Fruit fly (Drosophila melanogaster): ENCODE results near the gene Caf1-180.

Gene Caf1-180

DNA sequence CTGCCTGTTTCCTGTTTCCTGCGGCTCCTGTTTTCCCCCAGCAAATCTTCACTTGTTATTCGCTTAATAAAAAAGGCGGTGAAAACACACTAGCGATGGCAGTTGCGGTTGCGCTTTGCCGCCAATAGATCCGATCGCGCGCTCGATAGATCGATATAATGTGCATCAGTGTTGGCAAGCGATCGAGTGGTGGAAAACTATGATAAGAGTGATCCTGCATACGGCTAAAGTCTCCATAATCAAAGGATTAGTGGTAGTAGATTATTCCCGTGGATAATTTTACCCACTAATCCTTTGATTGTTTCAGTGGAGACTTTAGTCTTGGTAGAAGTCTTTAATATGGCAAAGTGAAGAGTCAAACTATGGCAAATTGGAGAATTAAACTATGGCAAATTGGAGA, at the start of gene Caf1-180:
Caf1-180 (minus strand) TSS at position 99 of the 400 bp plus-strand sequence.
- peak; percentile 50 to 61 for TF ChIP-seq CTCF (optimal IDR thresholded peaks at IDR 0.05)
- no peak for TF ChIP-seq CG8478 (optimal IDR thresholded peaks at IDR 0.05)

DNA sequence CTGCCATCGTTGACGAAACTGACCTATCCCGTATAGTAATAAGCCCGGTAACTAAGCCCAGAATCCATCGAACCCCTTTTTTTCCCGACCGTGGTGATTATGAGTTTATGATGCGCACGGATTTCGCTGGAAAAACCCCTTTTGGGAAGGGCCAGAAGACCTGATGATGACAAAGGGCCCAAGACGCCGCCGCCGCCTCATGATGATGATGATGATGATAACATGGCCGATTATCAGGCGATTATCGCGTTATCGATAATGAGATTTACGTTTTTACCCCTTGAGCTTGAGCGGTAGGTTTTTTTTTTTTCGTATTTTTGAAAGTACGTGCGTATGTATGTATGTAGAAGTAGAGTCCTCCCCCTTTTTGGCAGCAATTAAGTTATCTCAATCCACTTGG, 49.1 kb upstream of the Caf1-180 start:
- TF ChIP-seq CG8478 (optimal IDR thresholded peaks at IDR 0.05) (no peak), CTCF (optimal IDR thresholded peaks at IDR 0.05) (no peak)

DNA sequence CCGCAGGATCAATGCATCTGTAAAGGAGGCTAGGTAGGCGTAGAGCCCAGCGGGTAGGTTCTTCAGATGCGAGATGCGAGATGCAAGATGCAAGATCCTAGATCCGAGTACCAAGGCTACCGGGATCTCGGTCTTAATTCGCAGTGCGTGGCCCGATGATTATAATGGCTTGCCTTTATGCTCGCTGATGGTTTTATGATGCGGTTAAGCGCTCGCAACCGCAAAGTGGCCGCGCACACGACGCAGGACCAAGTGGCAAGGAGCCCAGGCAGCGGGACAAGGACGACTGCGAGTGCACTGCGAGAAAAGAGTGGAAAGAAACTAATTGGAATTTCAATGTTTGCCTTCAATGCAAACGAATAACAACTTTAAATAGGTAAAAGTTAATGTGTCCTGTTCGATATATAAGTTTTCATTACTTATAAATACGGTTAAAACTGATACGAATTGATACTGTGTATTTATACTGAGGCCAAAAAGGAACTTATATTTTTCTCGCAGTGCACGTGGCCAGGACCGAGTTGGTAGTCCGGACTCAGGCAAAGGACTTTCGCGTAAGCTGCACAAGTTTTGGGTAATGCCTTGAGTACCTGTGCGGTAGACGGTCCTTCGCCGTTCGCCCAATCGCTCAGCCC, 48.0 kb upstream of the Caf1-180 start:
- TF ChIP-seq CTCF (optimal IDR thresholded peaks at IDR 0.05) (no peak), CG8478 (optimal IDR thresholded peaks at IDR 0.05) (no peak)

DNA sequence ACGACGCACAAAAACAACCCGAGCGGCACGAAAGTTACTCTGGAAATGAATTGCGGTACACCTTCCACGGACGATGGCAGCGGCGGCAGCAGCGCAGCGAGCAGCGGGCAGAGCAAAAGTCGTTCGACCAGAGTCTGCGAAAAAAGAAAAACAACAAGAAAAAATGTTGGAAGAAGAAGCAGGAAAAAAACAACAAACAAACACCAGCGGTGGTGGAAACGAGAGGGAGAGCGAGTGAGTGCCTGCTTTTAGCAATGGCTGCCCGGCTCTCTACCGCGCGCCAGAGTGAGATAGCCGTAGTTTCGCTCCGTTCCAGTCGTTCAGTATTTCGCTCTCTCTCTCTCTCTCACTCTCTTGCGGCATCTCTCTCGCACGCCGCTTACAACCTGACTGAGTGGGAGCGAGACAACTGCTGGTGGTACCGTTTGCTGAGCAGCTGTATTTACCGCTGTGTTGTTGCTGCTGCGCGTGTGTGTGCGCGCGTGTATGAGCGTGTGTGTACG, 44.6 kb upstream of the Caf1-180 start, which contains the start of gene oc:
oc (minus strand) TSS at position 51 of the 503 bp plus-strand sequence.
- TF ChIP-seq CTCF (optimal IDR thresholded peaks at IDR 0.05) (peak; percentile 46 to 73), CG8478 (optimal IDR thresholded peaks at IDR 0.05) (peak; percentile 46)

DNA sequence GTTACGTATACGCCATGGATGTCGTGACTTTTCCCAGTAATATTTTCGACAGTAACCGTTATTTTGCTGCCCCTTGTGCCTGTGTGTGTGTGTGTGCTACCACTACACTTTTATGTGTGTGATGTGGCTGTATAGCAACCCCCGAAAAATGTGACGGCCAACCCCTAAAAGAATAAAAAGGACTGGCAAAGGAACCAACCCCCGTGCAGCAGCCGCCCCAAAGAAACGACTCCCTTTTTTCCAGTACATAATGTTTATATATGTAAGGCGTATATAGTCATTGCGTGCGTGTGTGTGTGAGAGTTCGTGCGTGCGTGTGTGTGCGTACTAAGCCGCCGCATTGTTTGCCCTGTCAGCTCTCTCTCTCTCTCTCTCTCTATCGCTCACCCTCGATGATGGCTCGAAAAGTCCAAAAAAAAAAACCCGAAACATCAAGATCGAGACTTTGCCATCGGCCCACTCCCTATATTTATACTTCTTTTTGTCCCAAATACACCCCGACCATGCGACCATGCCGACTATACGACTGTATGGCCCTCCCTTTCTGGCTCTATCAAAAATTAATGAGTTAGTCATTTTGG, 34.6 kb upstream of the Caf1-180 start:
- TF ChIP-seq CTCF (optimal IDR thresholded peaks at IDR 0.05) (no peak), CG8478 (optimal IDR thresholded peaks at IDR 0.05) (no peak)

DNA sequence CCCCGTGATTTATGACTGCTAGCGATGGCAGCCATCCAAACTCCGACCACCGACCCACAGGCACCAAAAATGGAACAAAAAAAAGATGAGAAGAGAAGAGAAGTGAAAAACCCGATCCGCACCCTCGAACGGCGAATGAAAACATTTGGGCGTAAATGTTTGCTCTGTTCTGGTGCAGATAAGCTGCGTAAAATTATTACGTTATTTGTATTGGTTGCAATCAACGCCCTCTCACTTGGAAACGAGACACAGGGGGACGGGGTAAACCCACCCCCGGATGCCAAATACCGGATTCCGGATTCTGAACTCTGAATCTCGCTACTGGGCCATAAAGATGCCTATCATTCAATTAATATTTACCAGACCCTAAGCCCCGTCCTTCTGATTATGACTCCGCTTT, 30.9 kb upstream of the Caf1-180 start:
- TF ChIP-seq CG8478 (optimal IDR thresholded peaks at IDR 0.05) (no peak), CTCF (optimal IDR thresholded peaks at IDR 0.05) (no peak)

DNA sequence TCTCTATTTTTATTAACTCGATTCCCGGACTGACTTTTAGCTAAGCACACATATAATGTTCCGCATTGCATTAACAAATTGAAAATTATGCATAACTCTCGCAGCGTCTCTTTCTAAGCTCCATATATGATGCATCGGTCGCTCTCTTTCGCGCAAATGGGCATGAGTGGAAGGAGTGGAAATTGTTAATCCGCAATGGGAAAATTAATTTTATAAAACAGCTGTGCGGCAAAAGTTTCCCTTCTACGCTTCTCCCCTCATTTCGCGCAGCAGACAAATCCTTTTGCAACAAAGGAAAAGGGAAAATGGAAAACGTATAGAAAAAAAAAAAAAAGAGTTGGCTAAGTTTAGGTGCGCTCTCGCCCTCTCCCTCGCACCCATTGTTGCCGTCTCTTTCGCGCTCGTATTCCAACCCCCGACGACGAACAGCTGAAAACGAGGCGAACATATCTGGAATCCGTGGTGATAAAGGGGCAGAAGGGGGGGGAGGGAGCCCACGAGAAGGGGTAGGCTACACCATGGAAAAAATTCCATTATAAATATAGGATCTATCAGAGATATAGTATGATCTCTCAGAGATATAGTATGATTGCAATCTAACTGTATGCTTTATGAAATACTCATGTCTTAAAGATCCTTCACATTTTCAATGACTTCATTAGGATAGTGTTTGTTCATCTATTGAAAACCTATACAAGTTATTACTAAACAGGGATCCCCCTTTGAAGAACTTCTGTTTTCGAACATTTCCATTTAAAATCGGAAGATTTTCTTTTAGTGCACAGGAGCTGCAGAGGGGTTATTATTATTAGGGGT, 30.2 kb upstream of the Caf1-180 start:
- TF ChIP-seq CTCF (optimal IDR thresholded peaks at IDR 0.05) (no peak), CG8478 (optimal IDR thresholded peaks at IDR 0.05) (no peak)

DNA sequence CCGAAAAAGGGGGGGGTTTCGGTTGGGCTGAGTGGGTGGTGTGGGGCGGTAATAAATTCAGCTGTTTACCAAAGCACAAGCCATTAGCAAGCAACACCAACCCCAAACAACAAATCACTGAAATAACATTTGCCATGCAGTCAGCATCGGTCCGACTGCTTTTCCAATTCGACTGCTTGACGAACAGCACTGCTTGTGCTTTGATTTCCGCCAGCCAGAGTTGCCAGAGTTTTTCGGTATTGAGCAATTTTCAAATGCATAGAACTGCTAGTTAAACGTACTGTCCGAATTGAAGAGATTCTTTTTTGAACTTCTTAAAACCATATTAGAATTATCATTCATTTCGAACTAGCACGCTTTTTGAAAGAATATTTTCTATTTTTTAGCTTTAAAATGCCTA, 28.7 kb upstream of the Caf1-180 start:
- no peak for TF ChIP-seq CG8478 (optimal IDR thresholded peaks at IDR 0.05)
- no peak for TF ChIP-seq CTCF (optimal IDR thresholded peaks at IDR 0.05)

DNA sequence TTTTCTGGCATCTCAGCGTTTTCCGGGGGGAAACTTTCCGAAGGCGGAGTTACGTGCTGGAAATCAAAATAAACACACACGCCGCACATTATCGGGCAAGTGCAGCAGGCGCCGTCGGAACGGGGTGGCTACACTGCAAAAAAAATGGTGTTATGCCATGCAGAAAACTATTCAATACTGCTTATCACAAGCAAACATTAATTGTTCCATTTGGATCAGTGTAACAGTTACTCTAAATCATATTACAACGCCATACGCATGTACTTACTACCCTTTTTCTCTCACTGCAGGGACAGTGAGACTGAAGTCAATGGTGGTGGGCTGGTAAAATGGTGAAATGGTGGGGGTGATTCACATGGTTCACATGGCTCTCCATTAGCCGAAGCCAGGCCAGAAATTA, 21.1 kb upstream of the Caf1-180 start:
- TF ChIP-seq CTCF (optimal IDR thresholded peaks at IDR 0.05) (no peak), CG8478 (optimal IDR thresholded peaks at IDR 0.05) (no peak)

DNA sequence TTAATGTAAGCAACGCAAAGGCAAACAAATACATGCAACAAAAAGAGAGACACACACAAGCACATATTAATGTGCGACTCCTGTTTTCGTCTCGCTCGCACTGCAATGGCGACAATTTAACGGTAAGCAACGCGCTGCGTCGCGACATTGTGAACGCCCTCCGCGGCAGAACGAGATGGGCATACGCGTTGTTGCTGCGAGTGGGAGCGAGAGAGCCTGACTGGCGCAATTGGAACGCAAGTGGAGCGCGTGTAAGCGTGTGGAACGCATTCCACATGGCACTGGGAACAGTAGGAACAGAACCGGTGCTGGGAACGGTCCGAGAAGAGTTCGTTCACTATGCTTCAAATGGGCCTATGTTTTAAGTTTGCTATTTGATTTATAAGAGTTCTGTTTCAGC, 18.8 kb upstream of the Caf1-180 start:
- TF ChIP-seq CG8478 (optimal IDR thresholded peaks at IDR 0.05) (no peak), CTCF (optimal IDR thresholded peaks at IDR 0.05) (peak; percentile 38 to 40)

DNA sequence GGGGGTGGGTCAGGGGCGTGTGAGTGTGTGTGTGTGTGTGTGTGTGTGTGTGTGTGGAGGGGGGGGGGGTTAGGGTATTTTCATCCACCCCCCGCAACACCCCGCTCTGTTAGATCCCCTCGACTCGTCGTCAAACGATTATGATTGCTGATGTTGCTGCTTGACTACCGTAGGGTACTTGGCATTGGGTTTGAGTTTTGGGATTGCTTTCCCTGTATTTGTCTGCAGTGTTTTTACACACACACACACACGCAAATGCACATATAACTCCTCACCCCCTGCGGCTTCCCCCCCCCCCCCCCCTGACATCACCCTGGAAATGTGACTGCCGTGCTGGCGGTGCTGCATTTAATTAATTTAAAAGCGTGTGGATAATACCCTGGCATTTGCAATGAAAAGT, 16.3 kb upstream of the Caf1-180 start:
- TF ChIP-seq CTCF (optimal IDR thresholded peaks at IDR 0.05): no peak
- no peak for TF ChIP-seq CG8478 (optimal IDR thresholded peaks at IDR 0.05)

DNA sequence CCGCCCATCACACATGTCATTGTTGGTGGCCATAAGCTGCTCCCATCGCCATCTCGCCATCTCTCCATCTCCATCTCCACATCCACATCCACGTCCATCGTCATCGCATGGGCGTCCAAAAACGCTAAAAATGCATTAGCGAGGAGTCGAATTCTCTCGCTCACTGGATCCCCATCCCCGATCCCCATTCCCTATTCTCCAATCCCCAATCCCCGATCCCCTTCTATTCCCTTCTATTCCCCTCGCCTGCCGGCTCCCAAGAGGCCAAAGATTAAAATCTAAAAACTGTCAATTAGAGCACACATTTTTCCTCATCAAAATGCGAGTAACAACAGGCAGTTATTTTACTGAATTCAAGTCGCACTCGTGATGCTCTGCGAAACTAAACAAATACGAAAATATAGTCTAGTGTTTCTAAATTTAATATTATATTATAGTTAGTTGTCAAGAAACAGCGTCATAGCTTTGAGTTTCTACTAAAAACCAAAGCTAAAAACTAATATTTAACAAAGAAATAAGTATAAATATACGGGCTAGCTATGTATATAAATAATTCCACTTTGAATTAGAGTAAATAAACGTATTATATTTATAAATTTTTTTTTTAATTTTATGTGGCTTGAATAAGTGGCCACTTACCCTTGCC, 10.8 kb upstream of the Caf1-180 start:
- TF ChIP-seq CTCF (optimal IDR thresholded peaks at IDR 0.05) (no peak), CG8478 (optimal IDR thresholded peaks at IDR 0.05) (no peak)

DNA sequence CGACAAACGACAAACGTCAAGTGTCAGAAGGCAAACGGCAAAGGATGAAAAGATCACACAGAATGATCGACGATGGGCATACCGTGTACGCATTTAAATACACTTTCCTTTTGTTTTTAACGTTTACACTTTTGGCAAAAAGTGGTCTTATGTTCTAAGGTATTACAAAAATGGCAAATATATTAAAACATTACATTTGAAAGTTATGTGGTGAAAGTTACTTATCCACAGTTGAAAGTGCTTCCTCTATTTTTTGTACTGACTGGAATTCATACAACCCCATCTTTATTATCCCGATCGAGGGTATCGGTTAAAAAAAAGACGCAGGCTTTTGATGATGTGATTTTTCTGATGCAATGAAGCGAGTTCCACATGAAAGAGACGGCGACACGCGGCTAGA, 10.2 kb upstream of the Caf1-180 start:
- TF ChIP-seq CG8478 (optimal IDR thresholded peaks at IDR 0.05) (no peak), CTCF (optimal IDR thresholded peaks at IDR 0.05) (no peak)

DNA sequence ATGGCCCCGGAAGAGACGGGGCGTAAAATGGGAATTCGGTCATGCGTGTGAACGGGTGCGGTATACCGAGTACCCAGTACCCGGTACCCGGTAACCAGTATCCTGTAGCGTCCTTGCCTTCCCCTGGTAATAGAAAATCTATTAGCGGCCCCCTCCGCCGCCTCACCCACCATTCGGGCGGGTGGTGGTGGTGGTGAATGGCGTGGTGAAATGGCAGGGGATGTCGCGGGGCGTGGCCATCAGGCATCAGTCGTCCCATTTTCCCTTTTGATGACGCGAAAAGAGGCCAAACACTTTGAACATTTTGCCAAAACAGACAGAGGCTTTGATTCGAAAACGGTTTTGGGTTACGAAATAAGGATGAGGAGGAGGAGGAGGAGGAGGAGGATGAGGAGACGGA, 1.8 kb upstream of the Caf1-180 start:
- TF ChIP-seq CTCF (optimal IDR thresholded peaks at IDR 0.05): no peak
- no peak for TF ChIP-seq CG8478 (optimal IDR thresholded peaks at IDR 0.05)

DNA sequence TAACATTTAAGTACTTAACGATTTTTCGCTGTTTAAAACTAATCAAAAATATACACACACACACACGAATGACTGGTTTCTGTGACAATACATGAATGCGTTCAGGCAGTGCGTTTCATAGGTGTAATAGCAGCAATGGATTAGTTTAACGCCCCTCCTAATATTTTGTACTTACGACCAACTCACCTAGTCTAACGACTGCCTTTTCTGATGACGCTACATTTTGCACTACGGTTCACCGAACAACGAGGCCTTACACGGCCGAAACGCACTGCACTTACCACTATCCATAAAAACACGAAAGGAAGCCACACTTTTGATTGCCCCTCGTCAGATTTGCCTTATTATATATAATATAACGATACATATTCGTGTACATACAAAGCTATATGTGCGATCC, 4.9 kb downstream of the Caf1-180 start:
- no peak for TF ChIP-seq CTCF (optimal IDR thresholded peaks at IDR 0.05)
- no peak for TF ChIP-seq CG8478 (optimal IDR thresholded peaks at IDR 0.05)

Measured in S2 (cell line).